Fruit fly (Drosophila melanogaster) whole organism, adult: ENCODE results near the gene CG32440.
A peak's percentile ranks its signal among the peaks of the same experiment; 100 is the strongest.

Experiments
- CG11617 ChIP-seq: fragments of 200-800 bp; sonication (Bioruptor generic); optimal IDR thresholded peaks from 2 replicates; lab custom pipeline; 2017; ENCODE audit warnings: mild to moderate bottlenecking, missing biosample characterization, missing genetic modification reagents, missing genetic modification characterization
- CG12768 ChIP-seq: fragments of 200-800 bp; sonication (Bioruptor generic); optimal IDR thresholded peaks from 2 replicates; lab custom pipeline; 2017; ENCODE audit warnings: missing biosample characterization, missing genetic modification characterization, mild to moderate bottlenecking, moderate library complexity, missing genetic modification reagents
- CG14711 ChIP-seq: fragments of 200-800 bp; sonication (Bioruptor generic); optimal IDR thresholded peaks from 2 replicates; lab custom pipeline; 2018; ENCODE audit warnings: missing biosample characterization, mild to moderate bottlenecking, missing genetic modification characterization, moderate library complexity
- CG1620 ChIP-seq: fragments of 200-800 bp; sonication (Bioruptor generic); optimal IDR thresholded peaks from 2 replicates; lab custom pipeline; 2016; ENCODE audit warnings: missing biosample characterization, missing genetic modification characterization
- CG33017 ChIP-seq: fragments of 200-800 bp; sonication (Bioruptor generic); optimal IDR thresholded peaks from 2 replicates; lab custom pipeline; 2018; ENCODE audit warnings: missing biosample characterization, mild to moderate bottlenecking, missing genetic modification characterization, moderate library complexity
- CG5204 ChIP-seq: fragments of 200-800 bp; sonication (Bioruptor generic); optimal IDR thresholded peaks from 2 replicates; lab custom pipeline; 2016; ENCODE audit warnings: missing biosample characterization, missing genetic modification characterization
- CG7045 ChIP-seq: fragments of 200-800 bp; sonication (Bioruptor generic); optimal IDR thresholded peaks from 2 replicates; lab custom pipeline; 2017; ENCODE audit warnings: missing biosample characterization, mild to moderate bottlenecking, missing genetic modification characterization
- CG7101 ChIP-seq: fragments of 200-800 bp; sonication (Bioruptor generic); optimal IDR thresholded peaks from 2 replicates; lab custom pipeline; 2018; ENCODE audit warnings: missing biosample characterization, mild to moderate bottlenecking, missing genetic modification characterization, moderate library complexity
- Clk ChIP-seq: fragments of 200-800 bp; sonication (Bioruptor generic); optimal IDR thresholded peaks from 2 replicates; lab custom pipeline; 2017; ENCODE audit warnings: missing biosample characterization, missing genetic modification characterization
- Crg-1 ChIP-seq: fragments of 200-800 bp; sonication (Bioruptor generic); optimal IDR thresholded peaks from 2 replicates; lab custom pipeline; 2016; ENCODE audit warnings: missing biosample characterization, missing genetic modification characterization
- Hr96 ChIP-seq: fragments of 200-800 bp; sonication (Bioruptor generic); optimal IDR thresholded peaks from 2 replicates; lab custom pipeline; 2016; ENCODE audit warnings: missing biosample characterization, missing genetic modification characterization
- Mnt ChIP-seq: fragments of 200-800 bp; sonication (Bioruptor generic); optimal IDR thresholded peaks from 2 replicates; lab custom pipeline; 2016; ENCODE audit warnings: missing biosample characterization, mild to moderate bottlenecking, missing genetic modification characterization
- bab1 ChIP-seq: fragments of 200-800 bp; sonication (Bioruptor generic); optimal IDR thresholded peaks from 3 replicates; lab custom pipeline; 2019; ENCODE audit warnings: missing biosample characterization, mild to moderate bottlenecking, missing genetic modification characterization, moderate library complexity
- cic ChIP-seq: fragments of 200-800 bp; sonication (Bioruptor generic); optimal IDR thresholded peaks from 2 replicates; lab custom pipeline; 2017; ENCODE audit warnings: missing biosample characterization, mild to moderate bottlenecking, missing genetic modification characterization, moderate library complexity
- cnc ChIP-seq, 2 experiments: fragments of >200 bp; optimal IDR thresholded peaks; 2 replicates each; lab custom pipeline; 2017
- kay ChIP-seq: fragments of 200-800 bp; sonication (Bioruptor generic); peaks from one replicate; lab custom pipeline; 2016; ENCODE audit warnings: missing biosample characterization, missing genetic modification characterization, borderline replicate concordance
- ovo ChIP-seq: fragments of 200-800 bp; sonication (Bioruptor generic); optimal IDR thresholded peaks from 2 replicates; lab custom pipeline; 2016; ENCODE audit warnings: missing biosample characterization, missing genetic modification characterization
- pad ChIP-seq: fragments of 200-800 bp; sonication (Bioruptor generic); optimal IDR thresholded peaks from 3 replicates; lab custom pipeline; 2017; ENCODE audit warnings: missing biosample characterization, missing genetic modification characterization, mild to moderate bottlenecking, moderate library complexity, missing genetic modification reagents
- tj ChIP-seq: fragments of 200-800 bp; sonication (Bioruptor generic); optimal IDR thresholded peaks from 3 replicates; lab custom pipeline; 2017; ENCODE audit warnings: missing biosample characterization, mild to moderate bottlenecking, missing genetic modification characterization, moderate library complexity
- toe ChIP-seq: fragments of 200-800 bp; sonication (Bioruptor generic); optimal IDR thresholded peaks from 2 replicates; lab custom pipeline; 2016; ENCODE audit warnings: missing biosample characterization, missing genetic modification characterization

CG32440 gene

dm6 chr3L:21347197-21347831 lies 12.7 kb upstream of the CG32440 start:
- TF ChIP-seq Mnt (no peak), CG5204 (peak; percentile 33)

dm6 chr3L:21348983-21349432 lies 11.0 kb upstream of the CG32440 start, which contains the start of gene ebd2:
ebd2 (minus strand) TSS chr3L:21349288.
- TF ChIP-seq cic (GFP tag; lab: Kevin White, UChicago) (peak; percentile 18), Crg-1 (GFP tag; lab: Kevin White, UChicago) (no peak), Hr96 (peak; percentile 39), ovo (GFP tag; lab: Kevin White, UChicago) (no peak)

- TF ChIP-seq pad (GFP tag; lab: Kevin White, UChicago), result no peak
Measured at dm6 chr3L:21356395-21356794, 3.6 kb upstream of the CG32440 start, which contains the start of gene CG12971. CG12971 (minus strand) TSS chr3L:21356495.

DNA sequence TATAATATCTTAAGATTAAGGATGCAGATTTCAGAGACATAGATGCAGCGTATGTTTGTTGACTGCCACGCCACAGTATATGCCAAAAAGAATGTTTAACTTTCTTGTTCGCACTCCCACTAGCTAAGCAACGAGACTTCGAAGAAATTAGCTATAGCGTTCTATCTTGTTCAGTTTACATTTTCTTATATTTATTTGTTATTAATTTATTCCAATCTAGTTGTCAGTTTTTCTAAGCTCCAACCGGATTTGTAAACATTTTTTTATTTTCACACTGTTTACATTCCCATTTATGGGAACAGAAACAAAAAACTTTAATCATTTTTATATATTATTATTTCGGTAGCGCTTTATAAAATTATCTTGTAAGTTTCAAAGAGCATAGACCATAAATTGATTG lies 2.6 kb upstream of the CG32440 start, which contains the start of gene CG32437:
Gene CG32437, plus strand, starts transcription at position 301 of the 400 bp plus-strand sequence.
- TF ChIP-seq kay (no peak), pad (GFP tag; lab: Kevin White, UChicago) (no peak), Crg-1 (GFP tag; lab: Kevin White, UChicago) (no peak), CG12768 (GFP tag; lab: Kevin White, UChicago) (no peak), toe (GFP tag; lab: Kevin White, UChicago) (no peak), CG14711 (tag; lab: Kevin White, UChicago) (no peak), CG33017 (tag; lab: Kevin White, UChicago) (no peak), cnc (optimal IDR thresholded peaks at IDR 0.05; lab: Kevin White, UChicago) (no peak), ovo (GFP tag; lab: Kevin White, UChicago) (no peak), Clk (GFP tag; lab: Kevin White, UChicago) (no peak), Hr96 (no peak), CG7101 (no peak), tj (GFP tag; lab: Kevin White, UChicago) (no peak), CG7045 (GFP tag; lab: Kevin White, UChicago) (no peak), CG1620 (GFP tag; lab: Kevin White, UChicago) (no peak), CG5204 (no peak), cic (GFP tag; lab: Kevin White, UChicago) (no peak), CG11617 (GFP tag; lab: Kevin White, UChicago) (no peak), Mnt (no peak), bab1 (no peak)

- TF ChIP-seq toe (GFP tag; lab: Kevin White, UChicago) (no peak), pad (GFP tag; lab: Kevin White, UChicago) (peak; percentile 39), kay (peak; percentile 75), bab1 (peak; percentile 44), CG14711 (tag; lab: Kevin White, UChicago) (peak; percentile 24), tj (GFP tag; lab: Kevin White, UChicago) (peak; percentile 94), Crg-1 (GFP tag; lab: Kevin White, UChicago) (no peak)
Measured at dm6 chr3L:21363926-21364537, 4.1 kb downstream of the CG32440 start.

dm6 chr3L:21371230-21371629 lies 11.3 kb downstream of the CG32440 start:
- TF ChIP-seq cnc (optimal IDR thresholded peaks at IDR 0.05; lab: Kevin White, UChicago), result no peak
- no peak for TF ChIP-seq CG7101
- no peak for TF ChIP-seq CG7045 (GFP tag; lab: Kevin White, UChicago)
- TF ChIP-seq CG33017 (tag; lab: Kevin White, UChicago), result no peak
- no peak for TF ChIP-seq CG11617 (GFP tag; lab: Kevin White, UChicago)
- no peak for TF ChIP-seq CG12768 (GFP tag; lab: Kevin White, UChicago)
- TF ChIP-seq CG5204, result no peak
- no peak for TF ChIP-seq CG14711 (tag; lab: Kevin White, UChicago)

- TF ChIP-seq cic (GFP tag; lab: Kevin White, UChicago), result no peak
- no peak for TF ChIP-seq Mnt
Measured at dm6 chr3L:21380126-21380525, 20.1 kb downstream of the CG32440 start.

DNA sequence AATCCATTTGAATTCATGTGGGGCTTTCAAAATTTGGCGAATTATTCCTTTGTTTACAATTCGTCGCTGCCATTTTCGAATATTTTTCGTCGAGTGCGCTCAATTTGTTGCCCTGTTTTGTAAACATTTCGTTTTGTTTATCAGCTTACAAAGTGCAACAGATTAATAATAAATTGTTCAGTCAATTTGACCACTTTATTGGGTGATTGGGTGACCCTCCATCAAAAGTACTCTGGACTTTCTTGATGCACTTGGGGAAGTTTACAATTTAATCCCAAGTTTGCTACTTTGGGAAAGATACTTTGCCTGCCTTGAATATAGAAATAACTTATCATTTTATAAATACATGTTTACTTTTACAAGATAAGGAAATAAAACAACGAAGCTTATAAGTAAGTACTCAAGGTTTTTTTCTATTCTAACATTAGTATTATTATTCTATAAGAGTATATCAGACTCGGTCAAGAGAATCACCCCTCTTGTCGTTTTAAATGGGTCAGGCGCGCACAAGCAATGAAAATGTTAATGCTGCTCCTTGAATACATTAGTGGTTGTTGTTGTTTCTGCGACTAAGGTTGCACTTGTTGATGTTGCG lies 20.7 kb downstream of the CG32440 start:
- no peak for TF ChIP-seq cnc (optimal IDR thresholded peaks at IDR 0.05; lab: Kevin White, UChicago)
- TF ChIP-seq kay, result peak; percentile 52
